Fruit fly (Drosophila melanogaster) whole organism, embryonic: ENCODE data around the gene Xport-B.
A peak's percentile ranks its signal among the peaks of the same experiment; 100 is the strongest.

Source experiments
- C15 ChIP-seq: fragments of 200-800 bp; sonication (Bioruptor generic); IDR thresholded peaks from 3 replicates; pipeline ENCODE4 v1.3.6; 2022; ENCODE audit warnings: missing biosample characterization, missing genetic modification characterization
- CG1024 ChIP-seq: fragments of 200-800 bp; sonication (Bioruptor generic); IDR thresholded peaks from 2 replicates; pipeline ENCODE4 v1.3.6; 2022; ENCODE audit warnings: missing biosample characterization, missing genetic modification characterization
- CG11456 ChIP-seq: fragments of 200-800 bp; sonication (Bioruptor generic); IDR thresholded peaks from 3 replicates; pipeline ENCODE4 v1.3.6; 2022; ENCODE audit warnings: missing biosample characterization, missing genetic modification characterization
- CG14014 ChIP-seq: fragments of 200-800 bp; sonication (Bioruptor generic); IDR thresholded peaks from 2 replicates; pipeline ENCODE4 v1.3.6; 2022; ENCODE audit warnings: missing biosample characterization, missing genetic modification characterization
- CG17359 ChIP-seq: fragments of 200-800 bp; sonication (Bioruptor generic); optimal IDR thresholded peaks from 3 replicates; lab custom pipeline; 2018; ENCODE audit warnings: missing biosample characterization, mild to moderate bottlenecking, missing genetic modification characterization, moderate library complexity
- CG17361 ChIP-seq: fragments of 200-800 bp; sonication (Bioruptor generic); IDR thresholded peaks from 3 replicates; pipeline ENCODE4 v1.3.6; 2022; ENCODE audit warnings: missing biosample characterization, missing genetic modification characterization
- CG17568 ChIP-seq: fragments of 200-800 bp; sonication (Bioruptor generic); optimal IDR thresholded peaks from 2 replicates; lab custom pipeline; 2018; ENCODE audit warnings: missing biosample characterization, mild to moderate bottlenecking, missing genetic modification characterization, moderate library complexity
- CG18764 ChIP-seq: fragments of 200-800 bp; sonication (Bioruptor generic); optimal IDR thresholded peaks from 3 replicates; lab custom pipeline; 2016; ENCODE audit warnings: missing biosample characterization, missing genetic modification characterization
- CG2712 ChIP-seq: fragments of 200-800 bp; optimal IDR thresholded peaks from 3 replicates; lab custom pipeline; 2019; ENCODE audit warnings: missing biosample characterization, mild to moderate bottlenecking, missing genetic modification characterization, moderate library complexity
- CG4282 ChIP-seq: fragments of 200-800 bp; sonication (Bioruptor generic); optimal IDR thresholded peaks from 2 replicates; lab custom pipeline; 2016; ENCODE audit warnings: missing biosample characterization, missing genetic modification characterization
- CG4328 ChIP-seq: fragments of 200-800 bp; sonication (Bioruptor generic); optimal IDR thresholded peaks from 3 replicates; lab custom pipeline; 2017; ENCODE audit warnings: missing biosample characterization, missing genetic modification reagents, missing genetic modification characterization
- CG6175 ChIP-seq: fragments of 200-800 bp; sonication (Bioruptor generic); IDR thresholded peaks from 3 replicates; pipeline ENCODE4 v1.3.6; 2022; ENCODE audit warnings: missing biosample characterization, missing genetic modification characterization
- CG7839 ChIP-seq: fragments of 200-800 bp; sonication (Bioruptor generic); optimal IDR thresholded peaks from 3 replicates; lab custom pipeline; 2018; ENCODE audit warnings: missing biosample characterization, mild to moderate bottlenecking, missing genetic modification characterization, moderate library complexity
- CG8478 ChIP-seq: fragments of >200 bp; optimal IDR thresholded peaks from 2 replicates; lab custom pipeline; 2018
- CkIIα-i1 ChIP-seq: fragments of 200-800 bp; sonication (Bioruptor generic); IDR thresholded peaks from 2 replicates; pipeline ENCODE4 v1.3.6; 2022; ENCODE audit warnings: missing biosample characterization, missing genetic modification characterization
- Fer2 ChIP-seq: fragments of 200-800 bp; sonication (Bioruptor generic); optimal IDR thresholded peaks from 2 replicates; lab custom pipeline; 2018; ENCODE audit warnings: missing biosample characterization, mild to moderate bottlenecking, missing genetic modification characterization, moderate library complexity
- H15 ChIP-seq: fragments of 200-800 bp; sonication (Bioruptor generic); IDR thresholded peaks from 3 replicates; pipeline ENCODE4 v1.3.6; 2022; ENCODE audit warnings: missing biosample characterization, missing genetic modification characterization
- HLH3B ChIP-seq: fragments of 200-800 bp; sonication (Bioruptor generic); IDR thresholded peaks from 2 replicates; pipeline ENCODE4 v1.3.6; 2022; ENCODE audit warnings: missing biosample characterization, missing genetic modification characterization
- Mad ChIP-seq: fragments of 200-800 bp; sonication (Bioruptor generic); optimal IDR thresholded peaks from 2 replicates; lab custom pipeline; 2016; ENCODE audit warnings: missing biosample characterization, missing genetic modification characterization
- Poxn ChIP-seq: fragments of 200-800 bp; sonication (Bioruptor generic); IDR thresholded peaks from 2 replicates; pipeline ENCODE4 v1.3.6; 2022; ENCODE audit warnings: missing biosample characterization, missing genetic modification characterization
- Rx ChIP-seq: fragments of 200-800 bp; sonication (Bioruptor generic); IDR thresholded peaks from 2 replicates; pipeline ENCODE4 v1.3.6; 2022; ENCODE audit warnings: missing biosample characterization, missing genetic modification characterization
- ara ChIP-seq: fragments of 200-800 bp; sonication (Bioruptor generic); IDR thresholded peaks from 2 replicates; pipeline ENCODE4 v1.3.6; 2022; ENCODE audit warnings: missing biosample characterization, missing genetic modification characterization
- cas ChIP-seq: fragments of 200-800 bp; sonication (Bioruptor generic); IDR thresholded peaks from 2 replicates; pipeline ENCODE4 v1.3.6; 2022; ENCODE audit warnings: missing biosample characterization, missing genetic modification characterization
- chif ChIP-seq, 2 experiments: fragments of 200-800 bp; sonication (Bioruptor generic); optimal IDR thresholded peaks; 3 replicates each; lab custom pipeline; 2016; ENCODE audit warnings: missing biosample characterization in 2 of 2, missing genetic modification characterization in 2 of 2
- crc ChIP-seq: fragments of 200-800 bp; sonication (Bioruptor generic); optimal IDR thresholded peaks from 2 replicates; lab custom pipeline; 2016; ENCODE audit warnings: missing biosample characterization, missing genetic modification characterization
- dimm ChIP-seq: fragments of 200-800 bp; sonication (Bioruptor generic); IDR thresholded peaks from 2 replicates; pipeline ENCODE4 v1.3.6; 2022; ENCODE audit warnings: missing biosample characterization, missing genetic modification characterization
- disco-r ChIP-seq: fragments of 200-800 bp; sonication (Bioruptor generic); optimal IDR thresholded peaks from 2 replicates; lab custom pipeline; 2016; ENCODE audit warnings: missing biosample characterization, missing genetic modification characterization
- dmrt99B ChIP-seq: fragments of 200-800 bp; sonication (Bioruptor generic); optimal IDR thresholded peaks from 2 replicates; lab custom pipeline; 2018; ENCODE audit warnings: missing biosample characterization, mild to moderate bottlenecking, missing genetic modification characterization, moderate library complexity
- fd3F ChIP-seq: fragments of 200-800 bp; sonication (Bioruptor generic); optimal IDR thresholded peaks from 2 replicates; lab custom pipeline; 2018; ENCODE audit warnings: missing biosample characterization, mild to moderate bottlenecking, missing genetic modification characterization, moderate library complexity
- fd96Cb ChIP-seq: fragments of 200-800 bp; sonication (Bioruptor generic); optimal IDR thresholded peaks from 2 replicates; lab custom pipeline; 2018; ENCODE audit warnings: missing biosample characterization, mild to moderate bottlenecking, missing genetic modification characterization, moderate library complexity
- grn ChIP-seq: fragments of 200-800 bp; sonication (Bioruptor generic); optimal IDR thresholded peaks from 3 replicates; lab custom pipeline; 2017; ENCODE audit warnings: missing biosample characterization, missing genetic modification characterization
- h ChIP-seq: fragments of >200 bp; optimal IDR thresholded peaks from 2 replicates; lab custom pipeline; 2017
- hth ChIP-seq: fragments of >200 bp; optimal IDR thresholded peaks from 2 replicates; lab custom pipeline; 2017; ENCODE audit warnings: inconsistent platforms
- insv ChIP-seq, 2 experiments: fragments of 200-800 bp; sonication (Bioruptor generic); optimal IDR thresholded peaks; 3 replicates each; lab custom pipeline; 2016 to 2018; ENCODE audit warnings: missing biosample characterization in 2 of 2, missing genetic modification characterization in 2 of 2
- lab ChIP-seq: fragments of 200-800 bp; sonication (Bioruptor generic); optimal IDR thresholded peaks from 3 replicates; lab custom pipeline; 2017; ENCODE audit warnings: missing biosample characterization, missing genetic modification characterization, mild to moderate bottlenecking, moderate library complexity, missing genetic modification reagents
- onecut ChIP-seq: fragments of 200-800 bp; sonication (Bioruptor generic); IDR thresholded peaks from 2 replicates; pipeline ENCODE4 v1.3.6; 2022; ENCODE audit warnings: missing biosample characterization, missing genetic modification characterization
- prd ChIP-seq, 3 experiments: fragments of >200 bp in 2 of 3; fragments of 200-800 bp in 1 of 3; sonication (Bioruptor generic) in 1 of 3; optimal IDR thresholded peaks in 2 of 3; IDR thresholded peaks in 1 of 3; 2 replicates in 2 of 3; 3 replicates in 1 of 3; pipeline versions ENCODE4 v1.3.6 to Lab custom; 2017 to 2022; ENCODE audit warnings: missing biosample characterization in 1 of 3, missing genetic modification characterization in 1 of 3
- pum ChIP-seq: fragments of 200-800 bp; sonication (Bioruptor generic); optimal IDR thresholded peaks from 2 replicates; lab custom pipeline; 2016; ENCODE audit warnings: missing biosample characterization, missing genetic modification characterization
- ro ChIP-seq: fragments of 200-800 bp; sonication (Bioruptor generic); IDR thresholded peaks from 2 replicates; pipeline ENCODE4 v1.3.6; 2022; ENCODE audit warnings: missing biosample characterization, missing genetic modification characterization
- sisA ChIP-seq: fragments of 200-800 bp; sonication (Bioruptor generic); IDR thresholded peaks from 2 replicates; pipeline ENCODE4 v1.3.6; 2022; ENCODE audit warnings: missing biosample characterization, missing genetic modification characterization
- slou ChIP-seq: fragments of 200-800 bp; sonication (Bioruptor generic); optimal IDR thresholded peaks from 3 replicates; lab custom pipeline; 2016; ENCODE audit warnings: missing biosample characterization, missing genetic modification characterization
- slp2 ChIP-seq: fragments of 200-800 bp; sonication (Bioruptor generic); optimal IDR thresholded peaks from 2 replicates; lab custom pipeline; 2016; ENCODE audit warnings: missing biosample characterization, missing genetic modification characterization
- so ChIP-seq: fragments of 200-800 bp; sonication (Bioruptor generic); IDR thresholded peaks from 3 replicates; pipeline ENCODE4 v1.3.6; 2022; ENCODE audit warnings: missing biosample characterization, missing genetic modification characterization
- stc ChIP-seq: fragments of 200-800 bp; sonication (Bioruptor generic); IDR thresholded peaks from 2 replicates; pipeline ENCODE4 v1.3.6; 2022; ENCODE audit warnings: missing biosample characterization, missing genetic modification characterization
- sug ChIP-seq: fragments of 200-800 bp; optimal IDR thresholded peaks from 2 replicates; lab custom pipeline; 2019; ENCODE audit warnings: missing biosample characterization, mild to moderate bottlenecking, missing genetic modification characterization, moderate library complexity
- tgo ChIP-seq: fragments of 200-800 bp; sonication (Bioruptor generic); IDR thresholded peaks from 3 replicates; pipeline ENCODE4 v1.3.6; 2022; ENCODE audit warnings: missing biosample characterization, missing genetic modification characterization
- trem ChIP-seq: fragments of 200-800 bp; optimal IDR thresholded peaks from 3 replicates; lab custom pipeline; 2019; ENCODE audit warnings: missing biosample characterization, mild to moderate bottlenecking, missing genetic modification characterization, moderate library complexity
- tup ChIP-seq: fragments of 200-800 bp; sonication (Bioruptor generic); optimal IDR thresholded peaks from 2 replicates; lab custom pipeline; 2016; ENCODE audit warnings: missing biosample characterization, mild to moderate bottlenecking, missing genetic modification characterization, moderate library complexity
- vfl ChIP-seq: fragments of 200-800 bp; sonication (Bioruptor generic); optimal IDR thresholded peaks from 2 replicates; lab custom pipeline; 2016; ENCODE audit warnings: missing biosample characterization, missing genetic modification characterization
- yki ChIP-seq: fragments of >200 bp; optimal IDR thresholded peaks from 3 replicates; lab custom pipeline; 2018
- zfh2 ChIP-seq: fragments of 200-800 bp; sonication (Bioruptor generic); optimal IDR thresholded peaks from 2 replicates; lab custom pipeline; 2016; ENCODE audit warnings: missing biosample characterization, missing genetic modification characterization

Xport-B gene

DNA sequence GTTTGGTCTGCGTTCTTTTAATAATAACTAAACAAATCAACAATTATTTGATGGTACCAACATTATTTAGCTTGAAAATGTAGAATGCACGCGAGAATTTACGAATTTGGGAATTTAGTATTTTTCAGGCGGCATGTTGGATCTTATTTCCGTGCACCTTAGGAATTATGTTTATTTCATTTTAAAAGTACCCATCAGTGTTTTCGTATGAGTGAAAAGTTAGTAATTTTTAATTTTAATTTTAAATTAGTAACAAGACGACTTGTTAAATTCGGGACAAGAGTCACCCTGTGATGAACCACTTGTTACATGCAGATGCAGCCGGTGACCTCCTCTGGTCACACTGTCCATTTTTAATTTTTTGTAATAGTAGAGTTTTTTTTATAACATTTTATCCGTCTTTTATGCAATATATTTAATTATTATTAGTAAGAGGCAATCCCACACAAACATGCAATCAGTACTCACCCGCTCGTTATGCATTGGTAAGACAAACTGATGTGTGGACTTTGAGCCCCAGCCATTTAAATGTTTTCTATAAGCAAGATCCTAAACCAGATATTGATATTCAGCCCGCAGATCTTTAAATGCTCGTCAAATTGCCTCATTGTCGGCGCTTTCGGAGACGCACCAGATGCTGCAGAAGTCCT is 37.7 kb downstream of the Xport-B start, which contains the start of the genes CG17186 and Arc42 (continued):
- TF ChIP-seq cas (GFP tag; lab: Robert Waterston, UW) (no peak), CG17361 (GFP tag; lab: Robert Waterston, UW) (peak; percentile 31; the same call in 1 of the 3 replicates), vfl (GFP tag; lab: Kevin White, UChicago) (peak; percentile 9), CG1024 (GFP tag; lab: Robert Waterston, UW) (no peak), yki (lab: Kevin White, UChicago) (no peak), dmrt99B (tag; lab: Kevin White, UChicago) (no peak), slp2 (no peak), onecut (GFP tag; lab: Robert Waterston, UW) (no peak), tup (GFP tag; lab: Kevin White, UChicago) (no peak), chif (GFP tag; optimal IDR thresholded peaks at IDR 0.05; lab: Kevin White, UChicago) (no peak), fd3F (GFP tag; lab: Kevin White, UChicago) (no peak), ara (GFP tag; lab: Robert Waterston, UW) (no peak), Poxn (GFP tag; lab: Robert Waterston, UW) (no peak), H15 (GFP tag; lab: Robert Waterston, UW) (no peak), CG17568 (GFP tag; lab: Kevin White, UChicago) (no peak), CG18764 (peak; percentile 14), CkIIα-i1 (GFP tag; lab: Robert Waterston, UW) (no peak), tgo (GFP tag; lab: Robert Waterston, UW) (no peak), disco-r (GFP tag; lab: Kevin White, UChicago) (no peak), ro (no peak), Mad (GFP tag; lab: Kevin White, UChicago) (no peak), crc (GFP tag; lab: Kevin White, UChicago) (no peak), sisA (GFP tag; lab: Robert Waterston, UW) (no peak), pum (GFP tag; lab: Kevin White, UChicago) (no peak), lab (no peak), Fer2 (tag; lab: Kevin White, UChicago) (no peak), Rx (GFP tag; lab: Robert Waterston, UW) (no peak), slou (GFP tag; lab: Kevin White, UChicago) (no peak), sug (peak; percentile 23), CG4328 (GFP tag; lab: Kevin White, UChicago) (no peak), CG11456 (GFP tag; lab: Robert Waterston, UW) (no peak), CG8478 (lab: Kevin White, UChicago) (no peak), fd96Cb (no peak), HLH3B (GFP tag; lab: Robert Waterston, UW) (no peak), CG7839 (tag; lab: Kevin White, UChicago) (no peak)

DNA sequence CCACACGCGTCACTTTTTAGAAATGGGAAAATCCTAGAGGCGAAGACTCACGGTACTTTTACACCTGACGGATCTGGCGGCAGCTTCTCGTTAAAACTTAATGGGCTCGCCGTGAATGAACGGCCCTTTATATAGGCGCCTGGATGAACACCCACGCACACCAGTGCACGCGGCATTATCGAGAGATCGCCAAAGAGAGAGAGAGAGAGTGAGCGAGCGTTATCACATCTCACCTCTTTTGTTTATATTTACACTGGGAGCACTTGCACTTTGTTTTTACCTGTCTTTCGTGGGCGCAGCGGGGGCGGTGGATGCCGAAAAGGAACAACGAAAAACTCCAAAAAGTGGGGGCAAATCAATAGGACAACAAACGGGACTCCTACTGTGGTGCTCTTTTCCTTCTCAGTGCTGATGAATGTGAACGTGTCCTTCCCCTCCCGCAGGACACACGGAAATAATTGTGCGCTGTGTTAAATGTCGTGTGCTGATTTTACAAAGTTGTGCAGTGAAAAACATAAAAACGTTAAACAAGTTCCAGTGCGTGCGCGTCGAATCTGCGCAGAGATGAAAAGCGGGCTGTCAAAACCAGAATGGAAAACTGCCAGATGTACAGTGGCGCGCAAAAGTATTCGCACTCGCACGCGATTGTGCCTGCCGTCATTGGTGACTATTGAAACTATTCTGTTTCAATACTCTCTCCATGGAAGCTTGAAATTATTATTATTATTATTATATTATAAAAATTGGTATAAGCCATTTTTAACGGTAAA is 39.9 kb downstream of the Xport-B start, which contains the start of gene Mrp5:
TSS of gene Mrp5 (minus strand) at position 561 of the 770 bp plus-strand sequence.
- TF ChIP-seq CG8478 (lab: Kevin White, UChicago) (no peak), stc (GFP tag; lab: Robert Waterston, UW) (peak; percentile 30; the same call in 1 of the 2 replicates), CG2712 (tag; lab: Kevin White, UChicago) (no peak), CG6175 (no peak), insv (GFP tag; optimal IDR thresholded peaks at IDR 0.05; lab: Kevin White, UChicago) (no peak), trem (tag; lab: Kevin White, UChicago) (no peak), so (GFP tag; lab: Robert Waterston, UW) (no peak), grn (GFP tag; lab: Kevin White, UChicago) (peak; percentile 71), prd (optimal IDR thresholded peaks at IDR 0.05; lab: Kevin White, UChicago) (no peak), prd (GFP tag; IDR thresholded peaks at IDR 0.05; lab: Robert Waterston, UW) (peak; percentile 74), CG14014 (GFP tag; lab: Robert Waterston, UW) (peak; percentile 53; the same call in 1 of the 2 replicates), CG4282 (GFP tag; lab: Kevin White, UChicago) (no peak), dmrt99B (tag; lab: Kevin White, UChicago) (peak; percentile 45), CG17359 (tag; lab: Kevin White, UChicago) (peak; percentile 48), h (lab: Kevin White, UChicago) (no peak), zfh2 (GFP tag; lab: Kevin White, UChicago) (no peak), C15 (GFP tag; lab: Robert Waterston, UW) (0 out of 3 replicates have a peak, but pooled peaks have one; percentile 47), dimm (GFP tag; lab: Robert Waterston, UW) (no peak), hth (no peak)
